Fruit fly (Drosophila melanogaster) whole organism, pupa: ENCODE data around the gene Acbp5.

Experiments used
- CG10348 ChIP-seq: fragments of 200-800 bp; sonication (Bioruptor generic); IDR thresholded peaks from 2 replicates; pipeline ENCODE4 v1.3.6; 2022; ENCODE audit warnings: missing biosample characterization, missing genetic modification characterization
- CG12605 ChIP-seq: fragments of 200-800 bp; sonication (Bioruptor generic); IDR thresholded peaks from 2 replicates; pipeline ENCODE4 v1.3.6; 2022; ENCODE audit warnings: missing biosample characterization, missing genetic modification characterization
- CG13204 ChIP-seq: fragments of 200-800 bp; sonication (Bioruptor generic); optimal IDR thresholded peaks from 2 replicates; lab custom pipeline; 2018; ENCODE audit warnings: missing biosample characterization, mild to moderate bottlenecking, missing genetic modification characterization, moderate library complexity
- CG14655 ChIP-seq: fragments of 200-800 bp; sonication (Bioruptor generic); optimal IDR thresholded peaks from 3 replicates; lab custom pipeline; 2017; ENCODE audit warnings: mild to moderate bottlenecking, missing biosample characterization, missing genetic modification reagents, missing genetic modification characterization
- CG15710 ChIP-seq: fragments of 200-800 bp; sonication (Bioruptor generic); optimal IDR thresholded peaks from 2 replicates; lab custom pipeline; 2018; ENCODE audit warnings: missing biosample characterization, mild to moderate bottlenecking, missing genetic modification characterization, moderate library complexity
- CG17806 ChIP-seq: fragments of 200-800 bp; sonication (Bioruptor generic); optimal IDR thresholded peaks from 2 replicates; lab custom pipeline; 2018; ENCODE audit warnings: missing biosample characterization, mild to moderate bottlenecking, missing genetic modification characterization, moderate library complexity
- CG32121 ChIP-seq: fragments of 200-800 bp; sonication (Bioruptor generic); IDR thresholded peaks from 2 replicates; pipeline ENCODE4 v1.3.6; 2022; ENCODE audit warnings: missing biosample characterization, missing genetic modification characterization
- CG34367 ChIP-seq: fragments of 200-800 bp; sonication (Bioruptor generic); optimal IDR thresholded peaks from 2 replicates; lab custom pipeline; 2018; ENCODE audit warnings: missing biosample characterization, mild to moderate bottlenecking, missing genetic modification characterization
- CG4496 ChIP-seq: fragments of 200-800 bp; sonication (Bioruptor generic); IDR thresholded peaks from 3 replicates; pipeline ENCODE4 v1.3.6; 2022; ENCODE audit warnings: missing biosample characterization, missing genetic modification characterization
- CG8159 ChIP-seq: fragments of 200-800 bp; sonication (Bioruptor generic); optimal IDR thresholded peaks from 3 replicates; lab custom pipeline; 2018; ENCODE audit warnings: missing biosample characterization, mild to moderate bottlenecking, missing genetic modification characterization, moderate library complexity
- CG8301 ChIP-seq: fragments of 200-800 bp; sonication (Bioruptor generic); optimal IDR thresholded peaks from 2 replicates; lab custom pipeline; 2018; ENCODE audit warnings: missing biosample characterization, mild to moderate bottlenecking, missing genetic modification characterization
- CG9948 ChIP-seq: fragments of 200-800 bp; sonication (Bioruptor generic); optimal IDR thresholded peaks from 2 replicates; lab custom pipeline; 2018; ENCODE audit warnings: missing biosample characterization, mild to moderate bottlenecking, missing genetic modification characterization, moderate library complexity
- D1 ChIP-seq: fragments of 200-800 bp; sonication (Bioruptor generic); optimal IDR thresholded peaks from 2 replicates; lab custom pipeline; 2018; ENCODE audit warnings: missing biosample characterization, mild to moderate bottlenecking, missing genetic modification characterization, moderate library complexity
- EcR ChIP-seq: fragments of 200-800 bp; sonication (Bioruptor generic); optimal IDR thresholded peaks from 3 replicates; lab custom pipeline; 2019; ENCODE audit warnings: missing biosample characterization, missing genetic modification characterization, mild to moderate bottlenecking, moderate library complexity, missing genetic modification reagents
- Ets98B ChIP-seq: fragments of 200-800 bp; sonication (Bioruptor generic); IDR thresholded peaks from 2 replicates; pipeline ENCODE4 v1.3.6; 2022; ENCODE audit warnings: missing biosample characterization, missing genetic modification characterization
- Pif1A ChIP-seq: fragments of 200-800 bp; sonication (Bioruptor generic); optimal IDR thresholded peaks from 3 replicates; lab custom pipeline; 2016; ENCODE audit warnings: missing biosample characterization, missing genetic modification characterization
- Pif1B ChIP-seq: fragments of 200-800 bp; sonication (Bioruptor generic); optimal IDR thresholded peaks from 3 replicates; lab custom pipeline; 2016; ENCODE audit warnings: missing biosample characterization, missing genetic modification characterization
- Snoo ChIP-seq: fragments of 200-800 bp; sonication (Bioruptor generic); optimal IDR thresholded peaks from 3 replicates; lab custom pipeline; 2017; ENCODE audit warnings: missing biosample characterization, mild to moderate bottlenecking, missing genetic modification characterization, inconsistent platforms
- fd96Ca ChIP-seq: fragments of 200-800 bp; sonication (Bioruptor generic); IDR thresholded peaks from 3 replicates; pipeline ENCODE4 v1.3.6; 2022; ENCODE audit warnings: missing biosample characterization, missing genetic modification characterization
- gl ChIP-seq: fragments of 200-800 bp; sonication (Bioruptor generic); optimal IDR thresholded peaks from 2 replicates; lab custom pipeline; 2018; ENCODE audit warnings: missing biosample characterization, mild to moderate bottlenecking, missing genetic modification characterization
- rn ChIP-seq: fragments of 200-800 bp; sonication (Bioruptor generic); IDR thresholded peaks from 2 replicates; pipeline ENCODE4 v1.3.6; 2022; ENCODE audit warnings: missing biosample characterization, missing genetic modification characterization

Gene Acbp5

dm6 chr3L:8788445-8788844 lies at the start of gene Acbp5:
Acbp5 (minus strand) TSS chr3L:8788545.
- TF ChIP-seq Snoo (tag; lab: Kevin White, UChicago) (no peak), EcR (GFP tag; lab: Kevin White, UChicago) (no peak), CG10348 (GFP tag; lab: Robert Waterston, UW) (no peak), CG13204 (GFP tag; lab: Kevin White, UChicago) (no peak), CG17806 (no peak), D1 (tag; lab: Kevin White, UChicago) (no peak)

dm6 chr3L:8836162-8836561 lies 47.8 kb upstream of the Acbp5 start, which contains the start of gene CG32026:
CG32026 (plus strand) TSS chr3L:8836462.
- TF ChIP-seq CG4496 (GFP tag; lab: Robert Waterston, UW) (no peak), CG8159 (no peak), CG14655 (GFP tag; lab: Kevin White, UChicago) (no peak), Ets98B (GFP tag; lab: Robert Waterston, UW) (no peak), CG17806 (no peak)

dm6 chr3L:8835441-8835840 lies 47.1 kb upstream of the Acbp5 start:
- TF ChIP-seq Pif1A (no peak), Pif1B (GFP tag; lab: Kevin White, UChicago) (no peak), gl (no peak), CG12605 (GFP tag; lab: Robert Waterston, UW) (no peak), CG32121 (GFP tag; lab: Robert Waterston, UW) (no peak), CG17806 (no peak), CG4496 (GFP tag; lab: Robert Waterston, UW) (no peak), CG8159 (no peak), D1 (tag; lab: Kevin White, UChicago) (no peak), rn (no peak), Snoo (tag; lab: Kevin White, UChicago) (no peak), Ets98B (GFP tag; lab: Robert Waterston, UW) (no peak), CG9948 (tag; lab: Kevin White, UChicago) (no peak), EcR (GFP tag; lab: Kevin White, UChicago) (no peak), CG14655 (GFP tag; lab: Kevin White, UChicago) (no peak), CG34367 (no peak), CG15710 (tag; lab: Kevin White, UChicago) (no peak)

- TF ChIP-seq CG4496 (GFP tag; lab: Robert Waterston, UW) (peak; percentile 23; the same call in 1 of the 3 replicates), CG12605 (GFP tag; lab: Robert Waterston, UW) (no peak)
Measured at dm6 chr3L:8834886-8835285, 46.5 kb upstream of the Acbp5 start.

dm6 chr3L:8834486-8834885 lies 46.1 kb upstream of the Acbp5 start:
- TF ChIP-seq CG17806, result peak; percentile 4
- 0 out of 3 replicates have a peak, but pooled peaks have one; percentile 19 for TF ChIP-seq CG4496 (GFP tag; lab: Robert Waterston, UW)
- TF ChIP-seq Pif1A, result peak; percentile 40
- no peak for TF ChIP-seq EcR (GFP tag; lab: Kevin White, UChicago)
- no peak for TF ChIP-seq Pif1B (GFP tag; lab: Kevin White, UChicago)
- TF ChIP-seq CG34367, result no peak

- TF ChIP-seq CG8159, result no peak
- TF ChIP-seq gl, result no peak
- no peak for TF ChIP-seq CG10348 (GFP tag; lab: Robert Waterston, UW)
- TF ChIP-seq D1 (tag; lab: Kevin White, UChicago), result no peak
- TF ChIP-seq Snoo (tag; lab: Kevin White, UChicago), result no peak
- no peak for TF ChIP-seq CG8301 (tag; lab: Kevin White, UChicago)
- no peak for TF ChIP-seq CG17806
- TF ChIP-seq rn, result no peak
- no peak for TF ChIP-seq CG12605 (GFP tag; lab: Robert Waterston, UW)
- no peak for TF ChIP-seq fd96Ca
- TF ChIP-seq CG34367, result no peak
- TF ChIP-seq Ets98B (GFP tag; lab: Robert Waterston, UW), result no peak
- no peak for TF ChIP-seq CG15710 (tag; lab: Kevin White, UChicago)
- no peak for TF ChIP-seq CG4496 (GFP tag; lab: Robert Waterston, UW)
- TF ChIP-seq Pif1A, result no peak
- no peak for TF ChIP-seq CG13204 (GFP tag; lab: Kevin White, UChicago)
Measured at dm6 chr3L:8833467-8833802, 45.1 kb upstream of the Acbp5 start.

dm6 chr3L:8832737-8833466 lies 44.6 kb upstream of the Acbp5 start:
- TF ChIP-seq EcR (GFP tag; lab: Kevin White, UChicago) (no peak), rn (no peak), CG4496 (GFP tag; lab: Robert Waterston, UW) (no peak)

dm6 chr3L:8830954-8831353 lies 42.6 kb upstream of the Acbp5 start:
- TF ChIP-seq CG13204 (GFP tag; lab: Kevin White, UChicago) (no peak), Pif1B (GFP tag; lab: Kevin White, UChicago) (no peak), CG17806 (no peak), CG34367 (no peak), Pif1A (no peak)
- TF ChIP-seq, all 21 proteins: peak for 0
